Worm (Caenorhabditis elegans) whole organism, L1 larva: ENCODE data around the gene sri-28.

Experiments used
- dpl-1 ChIP-seq, 3 experiments: fragments of 150-350 bp in 2 of 3; sonication (generic microtip) in 1 of 3; optimal IDR thresholded peaks; 2 replicates each; lab custom pipeline; 2014 to 2017; ENCODE audit warnings: missing biosample characterization in 3 of 3, missing genetic modification characterization in 3 of 3, missing genetic modification reagents in 3 of 3
- nhr-76 ChIP-seq: sonication (generic microtip); optimal IDR thresholded peaks from 2 replicates; lab custom pipeline; 2017; ENCODE audit warnings: missing biosample characterization, missing genetic modification characterization

ce11 chrII:3063984-3064383 lies 15.5 kb downstream of the sri-28 start:
- TF ChIP-seq dpl-1 (GFP tag; optimal IDR thresholded peaks at IDR 0.05; lab: Kevin White, UChicago) (no peak), nhr-76 (no peak)
